Worm (Caenorhabditis elegans) whole organism, young adult: ENCODE measurements around the gene sdz-15.

Source experiments
- B0035.1 ChIP-seq: sonication (generic microtip); optimal IDR thresholded peaks from 2 replicates; lab custom pipeline; 2016; ENCODE audit warnings: missing genetic modification characterization, mild to moderate bottlenecking, missing compliant biosample characterization, missing genotype, missing genetic modification reagents
- C06A6.2 ChIP-seq: fragments of 200-800 bp; sonication (Bioruptor generic); conservative IDR thresholded peaks from 2 replicates; pipeline ENCODE4 v1.3.6; 2022; ENCODE audit warnings: missing genetic modification characterization, missing compliant biosample characterization
- C17E4.6 ChIP-seq: fragments of 200-800 bp; sonication (Bioruptor generic); IDR thresholded peaks from 2 replicates; pipeline ENCODE4 v1.3.6; 2022; ENCODE audit warnings: missing genetic modification reagents, missing genetic modification characterization, missing compliant biosample characterization
- F22D6.2 ChIP-seq: sonication (generic microtip); optimal IDR thresholded peaks from 2 replicates; lab custom pipeline; 2016; ENCODE audit warnings: mild to moderate bottlenecking, missing genetic modification characterization, missing compliant biosample characterization
- F39B2.1 ChIP-seq: fragments of 200-800 bp; sonication (Bioruptor generic); IDR thresholded peaks from 2 replicates; pipeline ENCODE4 v1.3.6; 2022; ENCODE audit warnings: missing genetic modification reagents, missing genetic modification characterization, missing compliant biosample characterization
- F49E8.2 ChIP-seq: sonication (generic microtip); optimal IDR thresholded peaks from 3 replicates; lab custom pipeline; 2017; ENCODE audit warnings: missing genetic modification characterization, mild to moderate bottlenecking, missing compliant biosample characterization, antibody characterized with exemption, moderate library complexity; ENCODE audit not compliant: insufficient read depth
- F57C9.4 ChIP-seq: sonication (generic microtip); optimal IDR thresholded peaks from 2 replicates; lab custom pipeline; 2017; ENCODE audit warnings: mild to moderate bottlenecking, missing genetic modification characterization, missing compliant biosample characterization
- T07F8.4 ChIP-seq: sonication (generic microtip); optimal IDR thresholded peaks from 2 replicates; lab custom pipeline; 2016; ENCODE audit warnings: mild to moderate bottlenecking, missing genetic modification characterization, moderate library complexity, missing compliant biosample characterization
- T26A5.8 ChIP-seq: sonication (generic microtip); optimal IDR thresholded peaks from 2 replicates; lab custom pipeline; 2016; ENCODE audit warnings: missing genetic modification characterization, missing compliant biosample characterization
- Y53G8AR.9 ChIP-seq: fragments of 200-800 bp; sonication (Bioruptor generic); conservative IDR thresholded peaks from 2 replicates; pipeline ENCODE4 v1.3.6; 2022; ENCODE audit warnings: missing genetic modification reagents, missing genetic modification characterization, missing compliant biosample characterization
- Y79H2A.3 ChIP-seq: fragments of 200-800 bp; sonication (Bioruptor generic); conservative IDR thresholded peaks from 2 replicates; pipeline ENCODE4 v1.3.6; 2022; ENCODE audit warnings: missing genetic modification reagents, missing genetic modification characterization, missing compliant biosample characterization
- ZK185.1 ChIP-seq: sonication (generic microtip); optimal IDR thresholded peaks from 2 replicates; lab custom pipeline; 2016; ENCODE audit warnings: mild to moderate bottlenecking, missing genetic modification characterization, missing compliant biosample characterization; ENCODE audit not compliant: poor library complexity, severe bottlenecking
- ama-1 ChIP-seq, 3 experiments: fragments of 150-350 bp in 1 of 3; sonication (generic microtip) in 2 of 3; optimal IDR thresholded peaks; 2 replicates each; lab custom pipeline; 2014 to 2018; ENCODE audit warnings: missing biosample characterization in 2 of 3, missing genetic modification characterization in 2 of 3, missing genetic modification reagents in 2 of 3
- atf-7 ChIP-seq: sonication (generic microtip); optimal IDR thresholded peaks from 2 replicates; lab custom pipeline; 2017; ENCODE audit warnings: mild to moderate bottlenecking, missing genetic modification characterization, missing compliant biosample characterization
- athp-1 ChIP-seq: sonication (generic microtip); optimal IDR thresholded peaks from 2 replicates; lab custom pipeline; 2017; ENCODE audit warnings: mild to moderate bottlenecking, missing genetic modification characterization, missing compliant biosample characterization
- attf-5 ChIP-seq: fragments of 200-800 bp; sonication (Bioruptor generic); optimal IDR thresholded peaks from 2 replicates; lab custom pipeline; 2018; ENCODE audit warnings: mild to moderate bottlenecking, missing genetic modification characterization, missing compliant biosample characterization
- bed-1 ChIP-seq: fragments of 200-800 bp; sonication (Bioruptor generic); IDR thresholded peaks from 2 replicates; pipeline ENCODE4 v1.3.6; 2022; ENCODE audit warnings: missing genetic modification reagents, missing genetic modification characterization, missing compliant biosample characterization
- ccch-3 ChIP-seq: fragments of 200-800 bp; sonication (Bioruptor generic); optimal IDR thresholded peaks from 2 replicates; lab custom pipeline; 2018; ENCODE audit warnings: mild to moderate bottlenecking, missing genetic modification characterization, missing compliant biosample characterization
- cebp-2 ChIP-seq: fragments of 200-800 bp; sonication (Bioruptor generic); IDR thresholded peaks from 2 replicates; pipeline ENCODE4 v1.3.6; 2022; ENCODE audit warnings: missing genetic modification characterization, missing compliant biosample characterization
- chd-7 ChIP-seq: sonication (generic microtip); optimal IDR thresholded peaks from 2 replicates; lab custom pipeline; 2016; ENCODE audit warnings: mild to moderate bottlenecking, missing genetic modification characterization, moderate library complexity, missing compliant biosample characterization
- dox-1 ChIP-seq: fragments of 200-800 bp; sonication (Bioruptor generic); IDR thresholded peaks from 2 replicates; pipeline ENCODE4 v1.3.6; 2022; ENCODE audit warnings: missing genetic modification reagents, missing genetic modification characterization, missing compliant biosample characterization
- efl-1 ChIP-seq: fragments of 150-350 bp; optimal IDR thresholded peaks from 2 replicates; lab custom pipeline; 2014; ENCODE audit warnings: missing biosample characterization, missing genetic modification reagents, missing genetic modification characterization
- egl-18 ChIP-seq: fragments of 200-800 bp; sonication (Bioruptor generic); IDR thresholded peaks from 2 replicates; pipeline ENCODE4 v1.3.6; 2022; ENCODE audit warnings: missing genetic modification reagents, missing genetic modification characterization, missing compliant biosample characterization
- egl-44 ChIP-seq: fragments of 200-800 bp; sonication (Bioruptor generic); IDR thresholded peaks from 2 replicates; pipeline ENCODE4 v1.3.6; 2022; ENCODE audit warnings: missing genetic modification reagents, missing genetic modification characterization, missing compliant biosample characterization
- egrh-3 ChIP-seq: fragments of 200-800 bp; sonication (Bioruptor generic); IDR thresholded peaks from 2 replicates; pipeline ENCODE4 v1.3.6; 2022; ENCODE audit warnings: missing genetic modification reagents, missing genetic modification characterization, missing compliant biosample characterization
- ekl-4 ChIP-seq: fragments of 200-800 bp; sonication (Bioruptor generic); IDR thresholded peaks from 2 replicates; pipeline ENCODE4 v1.3.6; 2022; ENCODE audit warnings: missing genetic modification reagents, missing genetic modification characterization, missing compliant biosample characterization
- fkh-3 ChIP-seq: sonication (generic microtip); optimal IDR thresholded peaks from 2 replicates; lab custom pipeline; 2016; ENCODE audit warnings: mild to moderate bottlenecking, missing genetic modification characterization, missing compliant biosample characterization
- gei-17 ChIP-seq: fragments of 200-800 bp; sonication (Bioruptor generic); optimal IDR thresholded peaks from 2 replicates; lab custom pipeline; 2018; ENCODE audit warnings: mild to moderate bottlenecking, missing genetic modification characterization, missing compliant biosample characterization
- hlh-26 ChIP-seq: fragments of 200-800 bp; sonication (Bioruptor generic); conservative IDR thresholded peaks from 2 replicates; pipeline ENCODE4 v1.3.6; 2022; ENCODE audit warnings: missing genetic modification reagents, missing genetic modification characterization, missing compliant biosample characterization
- hmg-20 ChIP-seq: fragments of 200-800 bp; sonication (Bioruptor generic); IDR thresholded peaks from 2 replicates; pipeline ENCODE4 v1.3.6; 2022; ENCODE audit warnings: missing genetic modification reagents, missing genetic modification characterization, missing compliant biosample characterization
- hrde-1 ChIP-seq: sonication (generic microtip); optimal IDR thresholded peaks from 2 replicates; lab custom pipeline; 2016; ENCODE audit warnings: missing genetic modification characterization, mild to moderate bottlenecking, missing compliant biosample characterization, moderate library complexity, missing genotype, missing genetic modification reagents, borderline replicate concordance
- lin-40 ChIP-seq: sonication (generic microtip); optimal IDR thresholded peaks from 2 replicates; lab custom pipeline; 2016; ENCODE audit warnings: missing genetic modification characterization, mild to moderate bottlenecking, missing compliant biosample characterization, missing genotype, missing genetic modification reagents
- lir-1 ChIP-seq: fragments of 200-800 bp; sonication (Bioruptor generic); conservative IDR thresholded peaks from 2 replicates; pipeline ENCODE4 v1.3.6; 2022; ENCODE audit warnings: missing genetic modification reagents, missing genetic modification characterization, missing compliant biosample characterization
- lsl-1 ChIP-seq: fragments of 200-800 bp; sonication (Bioruptor generic); optimal IDR thresholded peaks from 2 replicates; lab custom pipeline; 2018; ENCODE audit warnings: mild to moderate bottlenecking, missing genetic modification characterization, moderate library complexity, missing compliant biosample characterization
- nfya-1 ChIP-seq: sonication (generic microtip); optimal IDR thresholded peaks from 2 replicates; lab custom pipeline; 2017; ENCODE audit warnings: antibody characterized with exemption, missing compliant biosample characterization, missing genetic modification characterization, borderline replicate concordance; ENCODE audit not compliant: insufficient read depth
- nhr-27 ChIP-seq: fragments of 200-800 bp; sonication (Bioruptor generic); optimal IDR thresholded peaks from 2 replicates; lab custom pipeline; 2018; ENCODE audit warnings: mild to moderate bottlenecking, missing genetic modification characterization, moderate library complexity, missing compliant biosample characterization
- nhr-90 ChIP-seq: sonication (generic microtip); optimal IDR thresholded peaks from 2 replicates; lab custom pipeline; 2016; ENCODE audit warnings: missing genotype, mild to moderate bottlenecking, missing genetic modification characterization, missing compliant biosample characterization
- repo-1 ChIP-seq: sonication (generic microtip); optimal IDR thresholded peaks from 2 replicates; lab custom pipeline; 2017; ENCODE audit warnings: mild to moderate bottlenecking, missing genetic modification characterization, missing compliant biosample characterization
- rpc-1 ChIP-seq, 2 experiments: fragments of 150-350 bp in 1 of 2; sonication (generic microtip) in 1 of 2; optimal IDR thresholded peaks; 2 replicates each; lab custom pipeline; 2014 to 2018; ENCODE audit warnings: missing biosample characterization in 1 of 2, missing genetic modification characterization in 1 of 2, missing genetic modification reagents in 1 of 2, missing genotype in 1 of 2
- sdz-38 ChIP-seq: sonication (generic microtip); optimal IDR thresholded peaks from 2 replicates; lab custom pipeline; 2016; ENCODE audit warnings: missing genotype, missing genetic modification characterization, missing compliant biosample characterization
- sea-2 ChIP-seq: fragments of 200-800 bp; sonication (Bioruptor generic); IDR thresholded peaks from 2 replicates; pipeline ENCODE4 v1.3.6; 2022; ENCODE audit warnings: missing genetic modification characterization, missing compliant biosample characterization
- snpc-3.4 ChIP-seq: sonication (generic microtip); optimal IDR thresholded peaks from 2 replicates; lab custom pipeline; 2017; ENCODE audit warnings: missing genetic modification characterization, mild to moderate bottlenecking, missing compliant biosample characterization, antibody characterized with exemption, moderate library complexity, missing genotype, missing genetic modification reagents
- sptf-2 ChIP-seq: fragments of 200-800 bp; sonication (Bioruptor generic); optimal IDR thresholded peaks from 2 replicates; lab custom pipeline; 2018; ENCODE audit warnings: mild to moderate bottlenecking, missing genetic modification characterization, missing compliant biosample characterization
- tbx-9 ChIP-seq: sonication (generic microtip); optimal IDR thresholded peaks from 2 replicates; lab custom pipeline; 2016; ENCODE audit warnings: borderline replicate concordance, missing genetic modification characterization, inconsistent platforms, missing compliant biosample characterization
- xnd-1 ChIP-seq: sonication (generic microtip); optimal IDR thresholded peaks from 2 replicates; lab custom pipeline; 2016; ENCODE audit warnings: missing genotype, missing genetic modification reagents, missing genetic modification characterization, missing compliant biosample characterization
- zfh-2 ChIP-seq: fragments of 200-800 bp; sonication (Bioruptor generic); conservative IDR thresholded peaks from 2 replicates; pipeline ENCODE4 v1.3.6; 2022; ENCODE audit warnings: missing genetic modification reagents, missing genetic modification characterization, missing compliant biosample characterization
- zim-3 ChIP-seq: sonication (generic microtip); optimal IDR thresholded peaks from 2 replicates; lab custom pipeline; 2017; ENCODE audit warnings: mild to moderate bottlenecking, missing genetic modification characterization, moderate library complexity, missing compliant biosample characterization
- ztf-26 ChIP-seq: sonication (generic microtip); optimal IDR thresholded peaks from 2 replicates; lab custom pipeline; 2017; ENCODE audit warnings: missing genetic modification characterization, missing compliant biosample characterization

The sdz-15 gene

ce11 chrIII:6462610-6463009 is 35.7 kb upstream of the sdz-15 start, which contains the start of gene T26A5.8 (continued):
- TF ChIP-seq snpc-3.4 (tag; lab: Kevin White, UChicago) (peak; percentile 73), F49E8.2 (tag; lab: Kevin White, UChicago) (peak; percentile 51), zim-3 (tag; lab: Kevin White, UChicago) (peak; percentile 50), athp-1 (tag; lab: Kevin White, UChicago) (peak; percentile 75), nhr-27 (tag; lab: Kevin White, UChicago) (no peak), bed-1 (GFP tag; lab: Robert Waterston, UW) (no peak), sptf-2 (GFP tag; lab: Kevin White, UChicago) (no peak), zfh-2 (GFP tag; lab: Robert Waterston, UW) (0 out of 2 replicates have a peak, but pooled peaks have one; percentile 22), dox-1 (GFP tag; lab: Robert Waterston, UW) (no peak), ekl-4 (peak; percentile 88), tbx-9 (tag; lab: Kevin White, UChicago) (no peak), ZK185.1 (peak; percentile 1), ccch-3 (GFP tag; lab: Kevin White, UChicago) (no peak), hlh-26 (no peak), Y53G8AR.9 (GFP tag; lab: Robert Waterston, UW) (peak; percentile 77), efl-1 (GFP tag; lab: Kevin White, UChicago) (no peak), ama-1 (optimal IDR thresholded peaks at IDR 0.05; lab: Kevin White, UChicago) (peak; percentile 10), ama-1 (GFP tag; optimal IDR thresholded peaks at IDR 0.05; lab: Kevin White, UChicago) (peak in 1 of 2 experiments; percentile 33), egl-44 (no peak), fkh-3 (tag; lab: Kevin White, UChicago) (no peak), rpc-1 (optimal IDR thresholded peaks at IDR 0.05; lab: Kevin White, UChicago) (no peak), rpc-1 (tag; optimal IDR thresholded peaks at IDR 0.05; lab: Kevin White, UChicago) (no peak), lir-1 (GFP tag; lab: Robert Waterston, UW) (no peak), nhr-90 (tag; lab: Kevin White, UChicago) (peak; percentile 7), F39B2.1 (GFP tag; lab: Robert Waterston, UW) (no peak), T26A5.8 (tag; lab: Kevin White, UChicago) (no peak), C06A6.2 (no peak), egrh-3 (GFP tag; lab: Robert Waterston, UW) (no peak), nfya-1 (tag; lab: Kevin White, UChicago) (no peak), cebp-2 (GFP tag; lab: Robert Waterston, UW) (no peak), sea-2 (GFP tag; lab: Robert Waterston, UW) (no peak), Y79H2A.3 (GFP tag; lab: Robert Waterston, UW) (0 out of 2 replicates have a peak, but pooled peaks have one; percentile 45), ztf-26 (peak; percentile 13), sdz-38 (tag; lab: Kevin White, UChicago) (no peak), repo-1 (tag; lab: Kevin White, UChicago) (peak; percentile 44), T07F8.4 (no peak), attf-5 (no peak), F57C9.4 (tag; lab: Kevin White, UChicago) (no peak), xnd-1 (no peak), chd-7 (tag; lab: Kevin White, UChicago) (peak; percentile 5), gei-17 (no peak), lsl-1 (GFP tag; lab: Kevin White, UChicago) (peak; percentile 24), atf-7 (tag; lab: Kevin White, UChicago) (peak; percentile 33), B0035.1 (tag; lab: Kevin White, UChicago) (no peak), egl-18 (GFP tag; lab: Robert Waterston, UW) (0 out of 2 replicates have a peak, but pooled peaks have one; percentile 42), hmg-20 (GFP tag; lab: Robert Waterston, UW) (no peak), lin-40 (tag; lab: Kevin White, UChicago) (peak; percentile 39), C17E4.6 (GFP tag; lab: Robert Waterston, UW) (no peak), F22D6.2 (tag; lab: Kevin White, UChicago) (no peak), hrde-1 (tag; lab: Kevin White, UChicago) (peak; percentile 82)
